Worm (Caenorhabditis elegans) whole organism, L3 larva: Measurements from ENCODE around the gene fbxa-42.
A peak's percentile ranks its signal among the peaks of the same experiment; 100 is the strongest.

Experiments
- ZK546.5 ChIP-seq: sonication (generic microtip); optimal IDR thresholded peaks from 2 replicates; lab custom pipeline; 2017; ENCODE audit warnings: missing biosample characterization, missing genetic modification characterization
- aly-2 ChIP-seq: fragments of 150-350 bp; optimal IDR thresholded peaks from 2 replicates; lab custom pipeline; 2014; ENCODE audit warnings: missing biosample characterization, missing genetic modification characterization
- ama-1 ChIP-seq: fragments of 150-350 bp; optimal IDR thresholded peaks from 2 replicates; lab custom pipeline; 2018
- ceh-28 ChIP-seq: fragments of 150-350 bp; optimal IDR thresholded peaks from 2 replicates; lab custom pipeline; 2014; ENCODE audit warnings: missing biosample characterization, missing genetic modification reagents, missing genetic modification characterization
- ceh-82 ChIP-seq: fragments of 150-350 bp; optimal IDR thresholded peaks from 2 replicates; lab custom pipeline; 2014; ENCODE audit warnings: missing biosample characterization, missing genetic modification characterization
- ceh-9 ChIP-seq: sonication (generic microtip); optimal IDR thresholded peaks from 2 replicates; lab custom pipeline; 2018; ENCODE audit warnings: missing biosample characterization, missing genetic modification characterization
- daf-12 ChIP-seq: fragments of 150-350 bp; optimal IDR thresholded peaks from 2 replicates; lab custom pipeline; 2014; ENCODE audit warnings: missing biosample characterization, missing genetic modification reagents, missing genetic modification characterization
- egl-27 ChIP-seq: sonication (generic microtip); optimal IDR thresholded peaks from 4 replicates; lab custom pipeline; 2017; ENCODE audit warnings: missing biosample characterization, missing genetic modification reagents, missing genetic modification characterization
- egl-5 ChIP-seq: fragments of 150-350 bp; optimal IDR thresholded peaks from 2 replicates; lab custom pipeline; 2017; ENCODE audit warnings: missing biosample characterization, missing genetic modification reagents, missing genetic modification characterization, inconsistent platforms
- elt-1 ChIP-seq: fragments of 150-350 bp; optimal IDR thresholded peaks from 2 replicates; lab custom pipeline; 2014; ENCODE audit warnings: missing biosample characterization, missing genetic modification characterization
- elt-2 ChIP-seq: sonication (generic microtip); optimal IDR thresholded peaks from 2 replicates; lab custom pipeline; 2016; ENCODE audit warnings: missing genetic modification reagents, mild to moderate bottlenecking, missing genetic modification characterization, missing compliant biosample characterization
- eor-1 ChIP-seq, 2 experiments: fragments of 150-350 bp; optimal IDR thresholded peaks; 2 replicates each; lab custom pipeline; 2014 to 2018; ENCODE audit warnings: missing biosample characterization in 2 of 2, missing genetic modification characterization in 2 of 2
- fkh-2 ChIP-seq: fragments of 150-350 bp; optimal IDR thresholded peaks from 2 replicates; lab custom pipeline; 2014; ENCODE audit warnings: missing biosample characterization, missing genetic modification reagents, missing genetic modification characterization
- fos-1 ChIP-seq: fragments of 150-350 bp; optimal IDR thresholded peaks from 2 replicates; lab custom pipeline; 2014; ENCODE audit warnings: missing biosample characterization, missing genetic modification characterization
- hmg-11 ChIP-seq: sonication (generic microtip); optimal IDR thresholded peaks from 2 replicates; lab custom pipeline; 2016; ENCODE audit warnings: missing genetic modification characterization, missing compliant biosample characterization
- jun-1 ChIP-seq: fragments of 150-350 bp; optimal IDR thresholded peaks from 2 replicates; lab custom pipeline; 2014; ENCODE audit warnings: missing biosample characterization, missing genetic modification reagents, missing genetic modification characterization
- lin-15B ChIP-seq: fragments of 150-350 bp; optimal IDR thresholded peaks from 2 replicates; lab custom pipeline; 2014; ENCODE audit warnings: missing biosample characterization, missing genetic modification characterization
- nfya-1 ChIP-seq: sonication (generic microtip); optimal IDR thresholded peaks from 2 replicates; lab custom pipeline; 2017; ENCODE audit warnings: missing genetic modification characterization, mild to moderate bottlenecking, missing compliant biosample characterization, antibody characterized with exemption, moderate library complexity; ENCODE audit not compliant: insufficient read depth
- nhr-11 ChIP-seq: fragments of 150-350 bp; optimal IDR thresholded peaks from 2 replicates; lab custom pipeline; 2014; ENCODE audit warnings: missing biosample characterization, missing genetic modification characterization
- nhr-237 ChIP-seq: fragments of 150-350 bp; optimal IDR thresholded peaks from 2 replicates; lab custom pipeline; 2014; ENCODE audit warnings: missing biosample characterization, missing genetic modification characterization
- nhr-25 ChIP-seq: sonication (generic microtip); optimal IDR thresholded peaks from 2 replicates; lab custom pipeline; 2017; ENCODE audit warnings: missing biosample characterization, missing genetic modification characterization
- nhr-43 ChIP-seq: sonication (generic microtip); optimal IDR thresholded peaks from 2 replicates; lab custom pipeline; 2016; ENCODE audit warnings: mild to moderate bottlenecking, missing genetic modification characterization, missing compliant biosample characterization; ENCODE audit not compliant: poor library complexity, severe bottlenecking
- nhr-76 ChIP-seq: fragments of 150-350 bp; sonication (generic microtip); optimal IDR thresholded peaks from 5 replicates; lab custom pipeline; 2014; ENCODE audit warnings: missing biosample characterization, missing genetic modification characterization
- nhr-77 ChIP-seq: fragments of 150-350 bp; optimal IDR thresholded peaks from 2 replicates; lab custom pipeline; 2014; ENCODE audit warnings: missing biosample characterization, missing genetic modification characterization
- pqm-1 ChIP-seq: fragments of 150-350 bp; optimal IDR thresholded peaks from 2 replicates; lab custom pipeline; 2017; ENCODE audit warnings: missing biosample characterization, missing genetic modification characterization, inconsistent platforms
- sea-2 ChIP-seq: fragments of 150-350 bp; sonication (generic microtip); optimal IDR thresholded peaks from 4 replicates; lab custom pipeline; 2014; ENCODE audit warnings: missing biosample characterization, missing genetic modification reagents, missing genetic modification characterization
- skn-1 ChIP-seq: fragments of 150-350 bp; optimal IDR thresholded peaks from 2 replicates; lab custom pipeline; 2014; ENCODE audit warnings: missing biosample characterization, missing genetic modification characterization
- snpc-4 ChIP-seq: fragments of 150-350 bp; optimal IDR thresholded peaks from 2 replicates; lab custom pipeline; 2014; ENCODE audit warnings: missing biosample characterization, missing genetic modification characterization
- tbx-2 ChIP-seq: sonication (generic microtip); optimal IDR thresholded peaks from 2 replicates; lab custom pipeline; 2016; ENCODE audit warnings: mild to moderate bottlenecking, missing genetic modification characterization, missing compliant biosample characterization
- unc-39 ChIP-seq: sonication (generic microtip); optimal IDR thresholded peaks from 4 replicates; lab custom pipeline; 2017; ENCODE audit warnings: missing biosample characterization, missing genetic modification characterization
- unc-62 ChIP-seq: fragments of 150-350 bp; sonication (generic microtip); optimal IDR thresholded peaks from 4 replicates; lab custom pipeline; 2014; ENCODE audit warnings: missing biosample characterization, missing genetic modification reagents, missing genetic modification characterization
- ztf-11 ChIP-seq: fragments of 150-350 bp; optimal IDR thresholded peaks from 2 replicates; lab custom pipeline; 2014; ENCODE audit warnings: missing biosample characterization, missing genetic modification characterization
- ztf-4 ChIP-seq: fragments of 150-350 bp; optimal IDR thresholded peaks from 2 replicates; lab custom pipeline; 2014; ENCODE audit warnings: missing biosample characterization, missing genetic modification characterization

The fbxa-42 gene

ce11 chrIII:2245727-2246126 is 15.5 kb downstream of the fbxa-42 start, which contains the start of gene srd-67:
Gene srd-67 (minus strand): TSS chrIII:2245827.
- no peak for TF ChIP-seq ama-1 (lab: Kevin White, UChicago)
- TF ChIP-seq egl-27 (tag; lab: Kevin White, UChicago): no peak
- TF ChIP-seq hmg-11 (tag; lab: Kevin White, UChicago): no peak
- TF ChIP-seq ceh-28 (tag; lab: Kevin White, UChicago): no peak
- TF ChIP-seq nhr-25 (tag; lab: Kevin White, UChicago): no peak
- no peak for TF ChIP-seq sea-2 (GFP tag; lab: Kevin White, UChicago)
- no peak for TF ChIP-seq aly-2 (tag; lab: Kevin White, UChicago)
- no peak for TF ChIP-seq snpc-4 (tag; lab: Kevin White, UChicago)
- no peak for TF ChIP-seq ceh-9 (tag; lab: Kevin White, UChicago)
- TF ChIP-seq fos-1 (tag; lab: Kevin White, UChicago): no peak
- TF ChIP-seq nfya-1 (tag; lab: Kevin White, UChicago): no peak
- TF ChIP-seq ceh-82 (tag; lab: Kevin White, UChicago): no peak
- TF ChIP-seq fkh-2: no peak
- no peak for TF ChIP-seq elt-1 (tag; lab: Kevin White, UChicago)
- no peak for TF ChIP-seq nhr-237
- no peak for TF ChIP-seq ztf-11 (tag; lab: Kevin White, UChicago)
- TF ChIP-seq pqm-1 (tag; lab: Kevin White, UChicago): no peak
- TF ChIP-seq nhr-43 (tag; lab: Kevin White, UChicago): no peak
- no peak for TF ChIP-seq eor-1 (tag; optimal IDR thresholded peaks at IDR 0.05; lab: Kevin White, UChicago)

DNA sequence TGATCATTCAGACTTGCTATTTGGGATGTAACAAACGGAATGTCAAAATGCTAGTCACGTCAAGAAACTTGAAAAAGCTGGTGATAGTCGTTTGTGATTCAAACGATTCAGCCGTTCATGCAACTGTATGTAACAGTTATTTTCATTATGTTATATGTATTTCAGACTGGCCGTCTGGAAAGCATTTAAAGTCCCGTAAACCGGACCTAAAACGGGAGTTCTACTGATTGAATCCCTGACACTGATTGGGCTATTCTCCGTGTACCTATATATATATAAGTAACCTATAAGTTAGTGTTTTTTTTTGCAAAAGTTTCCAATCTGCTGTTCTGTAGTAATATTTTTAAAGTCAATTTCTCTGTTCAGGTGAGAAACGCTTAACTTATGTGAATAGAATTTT is 17.6 kb downstream of the fbxa-42 start:
- TF ChIP-seq egl-5 (tag; lab: Kevin White, UChicago) (no peak), unc-39 (no peak), unc-62 (no peak), ceh-82 (tag; lab: Kevin White, UChicago) (no peak), ama-1 (lab: Kevin White, UChicago) (no peak), nhr-76 (tag; lab: Kevin White, UChicago) (no peak), ceh-28 (tag; lab: Kevin White, UChicago) (no peak), ZK546.5 (tag; lab: Kevin White, UChicago) (no peak), daf-12 (tag; lab: Kevin White, UChicago) (no peak), elt-1 (tag; lab: Kevin White, UChicago) (no peak), nhr-43 (tag; lab: Kevin White, UChicago) (no peak), sea-2 (GFP tag; lab: Kevin White, UChicago) (no peak), skn-1 (tag; lab: Kevin White, UChicago) (no peak)

DNA sequence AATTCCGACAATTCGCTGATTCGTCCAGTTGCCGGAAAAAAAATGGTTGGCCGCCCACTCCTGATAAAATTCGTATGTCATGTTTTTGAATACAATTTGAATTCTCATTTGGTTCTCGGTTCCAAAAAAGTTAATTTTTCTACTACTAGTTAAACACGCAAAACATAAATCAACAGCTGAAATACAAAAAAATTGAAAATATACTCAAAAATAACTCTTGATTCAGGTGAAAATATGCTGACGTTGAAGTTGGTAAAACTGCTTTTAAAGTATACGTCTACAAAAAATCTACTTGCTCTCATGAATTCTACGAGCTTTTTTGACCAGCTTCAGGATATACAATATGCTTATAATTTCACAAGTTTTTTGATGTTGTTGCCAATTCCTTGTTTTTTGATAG is 20.8 kb downstream of the fbxa-42 start, which contains the start of gene srz-56:
srz-56 (plus strand) TSS at position 301 of the 400 bp plus-strand sequence.
- TF ChIP-seq lin-15B (tag; lab: Kevin White, UChicago) (no peak), ztf-11 (tag; lab: Kevin White, UChicago) (no peak)

- no peak for TF ChIP-seq ceh-28 (tag; lab: Kevin White, UChicago)
- TF ChIP-seq elt-2 (tag; lab: Kevin White, UChicago): peak; percentile 93
- peak; percentile 79 for TF ChIP-seq pqm-1 (tag; lab: Kevin White, UChicago)
- peak; percentile 35 for TF ChIP-seq jun-1 (tag; lab: Kevin White, UChicago)
Observed at ce11 chrIII:2239587-2240144, 21.6 kb downstream of the fbxa-42 start, which contains the start of gene C39B5.10. Gene C39B5.10 (minus strand): TSS chrIII:2239637.

ce11 chrIII:2234192-2234934 is 26.9 kb downstream of the fbxa-42 start, which contains the start of gene C39B5.2:
Gene C39B5.2 (plus strand): TSS chrIII:2234884.
- TF ChIP-seq ztf-4 (no peak), sea-2 (GFP tag; lab: Kevin White, UChicago) (no peak), nhr-237 (no peak), nhr-77 (no peak), hmg-11 (tag; lab: Kevin White, UChicago) (no peak), eor-1 (tag; optimal IDR thresholded peaks at IDR 0.05; lab: Kevin White, UChicago) (no peak), ceh-9 (tag; lab: Kevin White, UChicago) (no peak), tbx-2 (tag; lab: Kevin White, UChicago) (no peak), egl-5 (tag; lab: Kevin White, UChicago) (no peak), nhr-11 (tag; lab: Kevin White, UChicago) (no peak), daf-12 (tag; lab: Kevin White, UChicago) (no peak)
